Fruit fly (Drosophila melanogaster) S2 (cell line): ENCODE data around the gene CG14982.

ENCODE experiments used
- CG8478 ChIP-seq: fragments of >200 bp; optimal IDR thresholded peaks from 2 replicates; lab custom pipeline; 2018
- CTCF ChIP-seq, 2 experiments: fragments of >200 bp; optimal IDR thresholded peaks; 2 replicates each; lab custom pipeline; 2018

CG14982 gene

DNA sequence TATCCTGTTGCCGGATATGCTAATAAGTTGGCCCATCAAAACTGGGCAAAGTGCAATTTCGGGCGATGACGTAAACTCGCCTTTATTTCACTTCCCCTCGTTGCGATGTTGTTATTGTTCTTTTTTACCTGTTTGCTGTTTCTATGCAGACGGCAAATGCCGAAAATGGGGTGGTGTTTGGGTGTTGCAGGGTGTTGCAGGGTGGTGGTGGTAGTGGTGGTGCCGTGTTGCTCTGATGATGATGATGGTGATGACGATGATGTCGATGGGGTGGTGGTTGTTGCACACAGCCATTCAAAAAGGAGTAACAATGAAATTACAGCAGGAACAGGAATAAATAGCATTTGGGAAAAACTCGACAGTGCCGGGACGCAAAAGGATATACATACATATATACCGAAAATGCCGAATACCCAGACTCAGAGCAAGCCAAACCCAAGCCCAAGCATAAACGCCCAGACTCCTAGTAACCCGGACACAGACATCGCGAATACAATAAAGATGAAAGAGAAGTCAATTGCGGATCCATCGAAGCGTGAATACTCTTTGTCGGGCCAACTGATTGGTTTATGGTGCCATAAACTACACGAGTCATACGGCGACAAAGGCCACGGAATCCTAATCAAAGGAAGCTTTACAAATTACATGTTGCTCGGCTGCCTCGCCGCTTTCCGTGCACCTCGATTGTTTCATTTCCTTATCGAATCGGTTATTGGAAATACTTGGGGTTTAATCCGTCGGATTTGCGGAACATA is 36.4 kb downstream of the CG14982 start:
- TF ChIP-seq CTCF (optimal IDR thresholded peaks at IDR 0.05; lab: Kevin White, UChicago): no peak
- TF ChIP-seq CG8478 (lab: Kevin White, UChicago): no peak

DNA sequence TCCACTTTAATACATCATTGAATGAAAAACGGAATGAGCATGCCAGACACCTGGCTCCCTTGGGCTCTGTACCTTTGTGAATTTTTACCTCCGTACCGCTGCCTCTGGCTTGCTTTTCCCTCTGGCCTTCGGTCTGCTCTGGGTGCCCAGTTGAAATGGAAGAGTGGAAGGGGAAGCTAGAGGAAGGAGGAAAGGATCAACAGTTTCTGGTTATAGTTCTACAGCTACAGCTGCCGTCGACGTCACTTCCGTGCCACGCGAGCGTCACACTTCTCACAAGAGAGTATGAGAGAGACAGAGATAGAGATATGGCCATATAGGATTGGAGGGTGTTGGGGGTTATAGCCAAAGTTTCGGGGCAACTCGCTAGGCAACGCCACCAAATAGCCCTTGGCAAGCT is 37.5 kb downstream of the CG14982 start:
- no peak for TF ChIP-seq CG8478 (lab: Kevin White, UChicago)
- no peak for TF ChIP-seq CTCF (optimal IDR thresholded peaks at IDR 0.05; lab: Kevin White, UChicago)

DNA sequence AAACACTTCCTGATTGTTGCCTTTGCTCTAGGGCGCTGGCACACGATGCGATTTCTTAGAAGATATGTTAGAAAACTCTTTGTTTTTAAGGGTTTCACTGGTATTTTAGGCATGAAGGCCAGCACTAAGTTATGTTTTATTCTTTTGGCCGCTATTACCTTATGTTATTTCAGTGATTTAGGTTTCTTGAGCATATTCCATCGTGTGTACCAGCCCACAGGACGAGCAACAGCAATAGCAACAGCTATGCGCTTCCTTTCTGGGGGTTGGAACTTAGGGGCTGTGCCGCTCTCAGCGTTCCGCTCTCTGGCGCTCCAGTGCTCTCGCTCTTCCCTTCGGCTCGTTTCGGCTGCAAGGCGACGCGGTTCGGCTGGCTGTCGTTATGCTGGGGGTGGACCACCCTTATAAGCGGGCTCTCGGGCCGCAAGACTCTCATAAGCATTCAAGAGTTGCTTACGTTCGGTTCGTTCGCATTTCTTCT is 41.0 kb downstream of the CG14982 start, which contains the start of gene scrt:
Gene scrt (plus strand): TSS at position 431 of the 481 bp plus-strand sequence.
- no peak for TF ChIP-seq CTCF (optimal IDR thresholded peaks at IDR 0.05; lab: Kevin White, UChicago)
- no peak for TF ChIP-seq CG8478 (lab: Kevin White, UChicago)

DNA sequence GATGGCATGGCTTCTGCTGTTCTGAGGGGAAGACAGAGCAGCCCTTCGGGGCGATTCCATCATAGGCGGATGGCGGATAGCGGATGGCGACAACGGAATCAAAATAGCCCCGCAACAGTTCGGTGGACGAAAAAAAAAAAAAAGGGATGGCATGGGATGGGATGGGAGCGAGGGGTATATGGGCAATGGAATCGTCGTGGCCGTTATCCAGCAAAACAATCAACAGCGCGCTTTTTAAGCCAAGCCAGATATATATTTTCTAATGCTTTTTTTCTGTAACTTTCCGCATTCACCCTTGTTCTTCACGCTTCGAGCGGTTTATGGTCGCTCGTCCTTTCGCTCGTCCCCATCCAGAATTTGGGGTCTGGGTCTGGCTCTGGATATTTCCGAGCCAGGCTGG is 53.0 kb downstream of the CG14982 start:
- TF ChIP-seq CTCF (optimal IDR thresholded peaks at IDR 0.05; lab: Kevin White, UChicago) (no peak), CG8478 (lab: Kevin White, UChicago) (no peak)
